Worm (Caenorhabditis elegans) whole organism, young adult: ENCODE results near the gene C55A6.7.

ENCODE experiments used
- C17E4.6 ChIP-seq: fragments of 200-800 bp; sonication (Bioruptor generic); IDR thresholded peaks from 2 replicates; pipeline ENCODE4 v1.3.6; 2022; ENCODE audit warnings: missing genetic modification reagents, missing genetic modification characterization, missing compliant biosample characterization
- F33H1.4 ChIP-seq: fragments of 200-800 bp; sonication (Bioruptor generic); IDR thresholded peaks from 2 replicates; pipeline ENCODE4 v1.3.6; 2022; ENCODE audit warnings: missing genetic modification reagents, missing genetic modification characterization, missing compliant biosample characterization
- Y53F4B.3 ChIP-seq: fragments of 200-800 bp; sonication (Bioruptor generic); IDR thresholded peaks from 2 replicates; pipeline ENCODE4 v1.3.6; 2022; ENCODE audit warnings: missing genetic modification reagents, missing genetic modification characterization, missing compliant biosample characterization
- attf-5 ChIP-seq: fragments of 200-800 bp; sonication (Bioruptor generic); optimal IDR thresholded peaks from 2 replicates; lab custom pipeline; 2018; ENCODE audit warnings: mild to moderate bottlenecking, missing genetic modification characterization, missing compliant biosample characterization
- ceh-40 ChIP-seq: fragments of 200-800 bp; sonication (Bioruptor generic); IDR thresholded peaks from 2 replicates; pipeline ENCODE4 v1.3.6; 2022; ENCODE audit warnings: missing genetic modification characterization, missing compliant biosample characterization
- hmg-1.2 ChIP-seq: fragments of 200-800 bp; sonication (Bioruptor generic); IDR thresholded peaks from 2 replicates; pipeline ENCODE4 v1.3.6; 2022; ENCODE audit warnings: missing genetic modification reagents, missing genetic modification characterization, missing compliant biosample characterization
- lin-35 ChIP-seq, 3 experiments: fragments of 150-350 bp in 2 of 3; sonication (generic microtip) in 1 of 3; optimal IDR thresholded peaks; 2 replicates each; lab custom pipeline; 2014 to 2018; ENCODE audit warnings: missing biosample characterization in 3 of 3, missing genetic modification characterization in 3 of 3, missing genetic modification reagents in 3 of 3
- nfya-1 ChIP-seq: sonication (generic microtip); optimal IDR thresholded peaks from 2 replicates; lab custom pipeline; 2017; ENCODE audit warnings: antibody characterized with exemption, missing compliant biosample characterization, missing genetic modification characterization, borderline replicate concordance; ENCODE audit not compliant: insufficient read depth
- unc-62 ChIP-seq: fragments of 150-350 bp; optimal IDR thresholded peaks from 2 replicates; lab custom pipeline; 2014; ENCODE audit warnings: missing biosample characterization, missing genetic modification reagents, missing genetic modification characterization

DNA sequence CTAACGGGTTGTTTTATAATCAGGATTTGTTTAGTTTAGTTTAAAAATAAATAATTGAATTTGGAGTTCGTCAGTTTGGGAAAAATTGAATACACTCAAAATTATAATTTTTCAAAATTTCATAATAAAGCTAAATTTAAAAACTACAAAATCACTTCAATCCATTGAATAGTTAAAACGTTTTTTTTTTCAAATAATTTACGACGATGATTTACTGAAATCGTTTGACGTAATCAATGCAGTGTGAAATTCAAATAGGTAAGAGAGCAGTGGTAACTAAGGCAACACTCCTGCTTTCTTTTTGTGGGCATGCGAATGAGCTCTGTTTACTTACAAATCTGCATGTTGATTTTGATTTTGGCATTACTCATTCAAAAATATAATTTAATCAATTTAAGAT, 24.9 kb upstream of the C55A6.7 start, which contains the start of gene F38B7.10:
- TF ChIP-seq ceh-40 (GFP tag; lab: Robert Waterston, UW) (no peak), unc-62 (GFP tag; lab: Kevin White, UChicago) (no peak), C17E4.6 (GFP tag; lab: Robert Waterston, UW) (no peak), hmg-1.2 (GFP tag; lab: Robert Waterston, UW) (no peak), lin-35 (GFP tag; optimal IDR thresholded peaks at IDR 0.05; lab: Kevin White, UChicago) (no peak), Y53F4B.3 (GFP tag; lab: Robert Waterston, UW) (no peak), F33H1.4 (no peak), nfya-1 (no peak), attf-5 (no peak)
